Worm (Caenorhabditis elegans): ENCODE measurements around the gene lem-2.

The lem-2 gene

ce11 chrII:14049097-14049496 is 14.2 kb upstream of the lem-2 start (continued):
- TF ChIP-seq unc-86 (tag; optimal IDR thresholded peaks at IDR 0.05) = no peak
- peak; percentile 27 for TF ChIP-seq tbx-2 (tag; optimal IDR thresholded peaks at IDR 0.05)
- TF ChIP-seq hlh-17 (GFP tag; optimal IDR thresholded peaks at IDR 0.05; ENCODE audit: borderline replicate concordance) = no peak
- TF ChIP-seq nhr-76 (tag; optimal IDR thresholded peaks at IDR 0.05) = no peak
- TF ChIP-seq nhr-11 (tag; optimal IDR thresholded peaks at IDR 0.05) = no peak
- TF ChIP-seq ceh-90 (tag; optimal IDR thresholded peaks at IDR 0.05) = no peak
- peak; percentile 27 for TF ChIP-seq nhr-90 (tag; optimal IDR thresholded peaks at IDR 0.05; ENCODE audit: poor library complexity)
- TF ChIP-seq lin-15B (tag; optimal IDR thresholded peaks at IDR 0.05) = no peak
- TF ChIP-seq unc-30 (tag; optimal IDR thresholded peaks at IDR 0.05) = no peak
- TF ChIP-seq dsc-1 (tag; optimal IDR thresholded peaks at IDR 0.05) = no peak
- TF ChIP-seq mef-2 (tag; optimal IDR thresholded peaks at IDR 0.05) = no peak
- TF ChIP-seq pag-3 (tag; optimal IDR thresholded peaks at IDR 0.05; ENCODE audit: borderline replicate concordance, insufficient read depth) = no peak
- peak; percentile 55 for TF ChIP-seq nhr-19 (GFP tag; conservative IDR thresholded peaks at IDR 0.05)
- TF ChIP-seq lin-39 (tag; optimal IDR thresholded peaks at IDR 0.05) = no peak
- TF ChIP-seq nhr-85 (tag) = peak; percentile 90
- TF ChIP-seq ceh-8 (GFP tag; optimal IDR thresholded peaks at IDR 0.05) = no peak
- no peak for TF ChIP-seq Y116A8C.19 (tag; optimal IDR thresholded peaks at IDR 0.05; ENCODE audit: borderline replicate concordance)
- no peak for TF ChIP-seq hpl-2 (GFP tag; optimal IDR thresholded peaks at IDR 0.05)
- TF ChIP-seq swsn-7 (tag; optimal IDR thresholded peaks at IDR 0.05) = no peak
- TF ChIP-seq sup-37 (GFP tag; optimal IDR thresholded peaks at IDR 0.05) = no peak
- TF ChIP-seq lin-14 (GFP tag; optimal IDR thresholded peaks at IDR 0.05) = peak; percentile 81
- no peak for TF ChIP-seq egl-13 (tag; optimal IDR thresholded peaks at IDR 0.05)
- no peak for TF ChIP-seq ets-5 (GFP tag; IDR thresholded peaks at IDR 0.05)
- peak; percentile 80 for TF ChIP-seq blmp-1 (tag; optimal IDR thresholded peaks at IDR 0.05)
- TF ChIP-seq ceh-82 (tag; optimal IDR thresholded peaks at IDR 0.05) = peak in 1 of 3 experiments; percentile 1
- no peak for TF ChIP-seq unc-98 (GFP tag; IDR thresholded peaks at IDR 0.05)
- TF ChIP-seq ceh-63 (GFP tag; optimal IDR thresholded peaks at IDR 0.05) = no peak
- no peak for TF ChIP-seq fos-1 (tag; optimal IDR thresholded peaks at IDR 0.05)
- TF ChIP-seq mdl-1 (tag; optimal IDR thresholded peaks at IDR 0.05) = peak in 1 of 2 experiments; percentile 76
- peak; percentile 63 for TF ChIP-seq elt-2 (tag; optimal IDR thresholded peaks at IDR 0.05)
- TF ChIP-seq lir-3 (tag; optimal IDR thresholded peaks at IDR 0.05; ENCODE audit: poor library complexity) = no peak
- TF ChIP-seq efl-1 (optimal IDR thresholded peaks at IDR 0.05) = peak; percentile 3 to 4
- TF ChIP-seq efl-1 (GFP tag; optimal IDR thresholded peaks at IDR 0.05 in 1 of 2) = no peak
- TF ChIP-seq dpl-1 (GFP tag; optimal IDR thresholded peaks at IDR 0.05) = peak in 2 of 3 experiments; percentile 4 to 20
- TF ChIP-seq skn-1 (tag; optimal IDR thresholded peaks at IDR 0.05) = no peak
- TF ChIP-seq ztf-4 (tag; optimal IDR thresholded peaks at IDR 0.05) = no peak
- TF ChIP-seq ces-1 (GFP tag; optimal IDR thresholded peaks at IDR 0.05) = no peak
- no peak for TF ChIP-seq C34B4.2 (tag; optimal IDR thresholded peaks at IDR 0.05)

DNA sequence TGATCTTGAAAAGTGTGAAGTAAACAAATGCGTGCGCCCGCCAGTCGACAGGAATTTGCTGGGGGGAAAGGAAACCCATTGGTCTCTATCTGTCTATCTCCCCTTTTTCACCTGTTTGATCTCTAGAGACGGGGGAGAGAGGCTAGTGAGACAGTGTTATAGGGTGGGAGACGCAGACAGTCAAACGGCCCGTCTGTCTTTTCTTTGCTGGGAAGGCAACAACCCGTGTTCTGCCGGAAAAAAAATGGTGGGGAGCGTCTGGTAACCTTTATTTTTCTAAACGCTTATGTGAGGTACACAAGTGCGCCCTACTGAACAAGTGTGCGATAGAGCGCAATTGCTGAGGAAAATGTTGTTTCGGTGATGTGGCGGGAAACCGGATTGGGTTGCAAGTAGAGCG is 12.7 kb upstream of the lem-2 start:
- TF ChIP-seq fkh-10 (GFP tag; optimal IDR thresholded peaks at IDR 0.05) (no peak), rnt-1 (tag; optimal IDR thresholded peaks at IDR 0.05) (peak; percentile 68), dsc-1 (tag; optimal IDR thresholded peaks at IDR 0.05) (no peak), elt-3 (tag; optimal IDR thresholded peaks at IDR 0.05) (peak in 4 of 6 experiments; percentile 3 to 65 (median 62)), tlp-1 (tag; optimal IDR thresholded peaks at IDR 0.05) (no peak), irx-1 (tag; optimal IDR thresholded peaks at IDR 0.05) (peak; percentile 44), sup-37 (GFP tag; optimal IDR thresholded peaks at IDR 0.05) (no peak), tbx-2 (tag; optimal IDR thresholded peaks at IDR 0.05) (peak; percentile 66), nhr-90 (tag; optimal IDR thresholded peaks at IDR 0.05; ENCODE audit: poor library complexity) (peak; percentile 82), nhr-20 (tag; optimal IDR thresholded peaks at IDR 0.05) (peak; percentile 91), blmp-1 (tag; optimal IDR thresholded peaks at IDR 0.05) (peak; percentile 77), grh-1 (GFP tag; IDR thresholded peaks at IDR 0.05) (peak; percentile 41; the same call in 1 of the 2 replicates), isw-1 (GFP tag; IDR thresholded peaks at IDR 0.05) (no peak), lir-3 (tag; optimal IDR thresholded peaks at IDR 0.05; ENCODE audit: poor library complexity) (no peak), lsy-2 (tag; optimal IDR thresholded peaks at IDR 0.05) (peak; percentile 59 to 66), nhr-28 (tag; optimal IDR thresholded peaks at IDR 0.05) (no peak), C16A3.4 (tag; optimal IDR thresholded peaks at IDR 0.05) (peak; percentile 32), unc-98 (GFP tag; IDR thresholded peaks at IDR 0.05) (no peak), nhr-11 (tag; optimal IDR thresholded peaks at IDR 0.05) (no peak), lin-15B (tag; optimal IDR thresholded peaks at IDR 0.05) (peak; percentile 0), ets-5 (GFP tag; IDR thresholded peaks at IDR 0.05) (no peak), dpl-1 (GFP tag; optimal IDR thresholded peaks at IDR 0.05) (peak; percentile 41 to 56 (median 48)), elt-2 (tag; optimal IDR thresholded peaks at IDR 0.05) (no peak), nhr-47 (tag; optimal IDR thresholded peaks at IDR 0.05) (peak; percentile 64), efl-1 (optimal IDR thresholded peaks at IDR 0.05) (peak; percentile 55 to 62), efl-1 (GFP tag; optimal IDR thresholded peaks at IDR 0.05 in 1 of 2) (peak; percentile 59 to 96), nhr-84 (tag; optimal IDR thresholded peaks at IDR 0.05) (no peak)
